Fruit fly (Drosophila melanogaster) whole organism, embryonic: ENCODE data around the gene CG43750.

Source experiments
- CG7786 ChIP-seq: fragments of 200-800 bp; sonication (Bioruptor generic); optimal IDR thresholded peaks from 2 replicates; lab custom pipeline; 2016; ENCODE audit warnings: missing biosample characterization, missing genetic modification characterization
- CG7963 ChIP-seq: fragments of 200-800 bp; sonication (Bioruptor generic); IDR thresholded peaks from 3 replicates; pipeline ENCODE4 v1.3.6; 2022; ENCODE audit warnings: missing biosample characterization, missing genetic modification characterization; ENCODE audit not compliant: partially characterized antibody
- CG9876 ChIP-seq: fragments of 200-800 bp; sonication (Bioruptor generic); optimal IDR thresholded peaks from 2 replicates; lab custom pipeline; 2016; ENCODE audit warnings: missing biosample characterization, missing genetic modification characterization
- Dref ChIP-seq: fragments of 200-800 bp; sonication (Bioruptor generic); IDR thresholded peaks from 2 replicates; pipeline ENCODE4 v1.3.6; 2022; ENCODE audit warnings: missing biosample characterization, missing genetic modification characterization
- hth ChIP-seq: fragments of >200 bp; optimal IDR thresholded peaks from 2 replicates; lab custom pipeline; 2017; ENCODE audit warnings: inconsistent platforms

DNA sequence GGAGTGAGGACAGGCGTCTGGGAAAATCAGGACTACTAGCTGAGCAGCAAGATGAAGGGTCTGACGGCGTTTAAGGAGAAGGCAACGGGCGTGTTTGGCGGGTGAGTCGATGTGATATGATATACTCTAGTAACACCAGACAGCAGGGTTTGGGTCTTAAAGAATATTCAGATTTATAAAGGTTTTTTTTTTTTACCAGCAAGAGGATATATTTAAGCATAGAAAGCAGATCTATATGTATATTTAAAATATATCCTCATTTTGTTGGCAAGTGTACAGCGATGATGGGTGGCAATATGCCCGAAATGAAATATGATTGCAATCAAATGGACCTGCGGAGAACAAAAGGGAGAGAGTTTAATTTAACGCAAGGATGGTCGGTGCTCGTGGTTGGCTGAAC, 11.7 kb upstream of the CG43750 start:
- TF ChIP-seq Dref: no peak
- TF ChIP-seq CG7963 (GFP tag; lab: Robert Waterston, UW): no peak
- no peak for TF ChIP-seq hth
- no peak for TF ChIP-seq CG9876
- no peak for TF ChIP-seq CG7786 (GFP tag; lab: Kevin White, UChicago)
